Worm (Caenorhabditis elegans) whole organism, young adult: Measurements from ENCODE around the gene acer-1.

ENCODE experiments used
- B0261.1 ChIP-seq: sonication (generic microtip); optimal IDR thresholded peaks from 2 replicates; lab custom pipeline; 2016; ENCODE audit warnings: mild to moderate bottlenecking, missing genetic modification characterization, moderate library complexity, missing compliant biosample characterization
- F22D6.2 ChIP-seq: sonication (generic microtip); optimal IDR thresholded peaks from 2 replicates; lab custom pipeline; 2016; ENCODE audit warnings: mild to moderate bottlenecking, missing genetic modification characterization, missing compliant biosample characterization
- F33H1.4 ChIP-seq: fragments of 200-800 bp; sonication (Bioruptor generic); IDR thresholded peaks from 2 replicates; pipeline ENCODE4 v1.3.6; 2022; ENCODE audit warnings: missing genetic modification reagents, missing genetic modification characterization, missing compliant biosample characterization
- F55B11.4 ChIP-seq: sonication (generic microtip); optimal IDR thresholded peaks from 2 replicates; lab custom pipeline; 2016; ENCODE audit warnings: missing compliant biosample characterization, missing genetic modification characterization, borderline replicate concordance; ENCODE audit not compliant: insufficient read depth
- K11D2.4 ChIP-seq: fragments of 200-800 bp; sonication (Bioruptor generic); IDR thresholded peaks from 2 replicates; pipeline ENCODE4 v1.3.6; 2022; ENCODE audit warnings: missing genetic modification reagents, missing genetic modification characterization, missing compliant biosample characterization
- Y53G8AR.9 ChIP-seq: fragments of 200-800 bp; sonication (Bioruptor generic); conservative IDR thresholded peaks from 2 replicates; pipeline ENCODE4 v1.3.6; 2022; ENCODE audit warnings: missing genetic modification reagents, missing genetic modification characterization, missing compliant biosample characterization
- athp-1 ChIP-seq: sonication (generic microtip); optimal IDR thresholded peaks from 2 replicates; lab custom pipeline; 2017; ENCODE audit warnings: mild to moderate bottlenecking, missing genetic modification characterization, missing compliant biosample characterization
- ccch-3 ChIP-seq: fragments of 200-800 bp; sonication (Bioruptor generic); optimal IDR thresholded peaks from 2 replicates; lab custom pipeline; 2018; ENCODE audit warnings: mild to moderate bottlenecking, missing genetic modification characterization, missing compliant biosample characterization
- dpl-1 ChIP-seq: fragments of 150-350 bp; optimal IDR thresholded peaks from 2 replicates; lab custom pipeline; 2014; ENCODE audit warnings: missing biosample characterization, missing genetic modification reagents, missing genetic modification characterization
- ekl-4 ChIP-seq: fragments of 200-800 bp; sonication (Bioruptor generic); IDR thresholded peaks from 2 replicates; pipeline ENCODE4 v1.3.6; 2022; ENCODE audit warnings: missing genetic modification reagents, missing genetic modification characterization, missing compliant biosample characterization
- ets-4 ChIP-seq: fragments of 200-800 bp; sonication (Bioruptor generic); optimal IDR thresholded peaks from 2 replicates; lab custom pipeline; 2018; ENCODE audit warnings: mild to moderate bottlenecking, missing genetic modification characterization, missing compliant biosample characterization
- lin-26 ChIP-seq: fragments of 200-800 bp; sonication (Bioruptor generic); IDR thresholded peaks from 2 replicates; pipeline ENCODE4 v1.3.6; 2022; ENCODE audit warnings: missing genetic modification reagents, missing genetic modification characterization, missing compliant biosample characterization
- mxl-1 ChIP-seq: sonication (generic microtip); optimal IDR thresholded peaks from 2 replicates; lab custom pipeline; 2016; ENCODE audit warnings: missing genetic modification characterization, missing compliant biosample characterization

ce11 chrII:6927603-6928002, 37.4 kb upstream of the acer-1 start, which contains the start of gene F22D3.4:
- no peak for TF ChIP-seq ccch-3
- no peak for TF ChIP-seq F22D6.2
- TF ChIP-seq lin-26 (GFP tag; lab: Robert Waterston, UW): no peak
- TF ChIP-seq mxl-1: no peak
- no peak for TF ChIP-seq B0261.1
- TF ChIP-seq F55B11.4: no peak
- TF ChIP-seq ets-4 (GFP tag; lab: Kevin White, UChicago): no peak
- no peak for TF ChIP-seq K11D2.4 (GFP tag; lab: Robert Waterston, UW)
- no peak for TF ChIP-seq athp-1 (tag; lab: Kevin White, UChicago)
- no peak for TF ChIP-seq F33H1.4 (GFP tag; lab: Robert Waterston, UW)
- TF ChIP-seq dpl-1 (GFP tag; lab: Kevin White, UChicago): no peak
- TF ChIP-seq ekl-4 (GFP tag; lab: Robert Waterston, UW): no peak
- no peak for TF ChIP-seq Y53G8AR.9 (GFP tag; lab: Robert Waterston, UW)
